Worm (Caenorhabditis elegans): ENCODE data around the gene C36A4.11.
A peak's percentile ranks its signal among the peaks of the same experiment; 100 is the strongest.

Gene C36A4.11

DNA sequence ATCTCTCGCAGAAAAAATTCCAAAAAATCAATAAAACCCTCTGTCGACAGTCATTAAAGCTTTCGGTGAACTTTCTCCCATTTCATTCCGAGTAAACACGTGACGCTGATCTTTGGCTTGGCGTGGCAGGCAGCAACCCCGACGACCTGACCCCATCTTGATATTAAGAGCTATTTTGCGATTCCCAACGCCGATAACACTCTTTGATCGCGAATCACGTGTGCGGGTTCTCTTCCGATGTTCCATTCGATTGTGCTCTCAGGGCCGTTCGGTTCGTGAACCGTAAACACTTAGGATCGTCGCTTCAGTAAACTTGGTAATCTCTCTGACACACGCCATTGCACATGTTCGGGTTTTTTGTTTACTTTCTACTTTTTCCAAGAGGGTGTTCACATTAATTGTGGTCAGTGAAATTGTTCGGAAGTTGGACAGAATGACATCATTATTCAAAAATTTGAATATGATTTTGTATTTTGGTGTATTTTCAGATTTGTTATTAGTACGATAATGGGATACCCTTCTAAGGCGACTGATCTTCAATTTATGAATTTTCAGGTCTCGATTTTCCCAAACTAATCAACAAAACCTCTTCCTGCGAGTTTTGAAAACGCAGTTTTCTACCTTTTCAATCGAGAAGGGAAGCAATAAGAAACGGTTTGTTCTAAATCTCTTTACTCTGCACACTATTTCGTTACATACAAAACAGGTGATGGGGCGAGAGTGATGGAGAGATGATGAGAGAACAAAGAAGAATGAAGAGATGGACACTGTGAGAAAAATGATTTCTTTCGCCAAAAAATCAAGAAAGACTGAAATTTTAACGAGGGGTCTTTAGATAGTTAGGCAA, 43.0 kb upstream of the C36A4.11 start (continued):
- peak; percentile 7 for TF ChIP-seq elt-2 (tag; optimal IDR thresholded peaks at IDR 0.05)

DNA sequence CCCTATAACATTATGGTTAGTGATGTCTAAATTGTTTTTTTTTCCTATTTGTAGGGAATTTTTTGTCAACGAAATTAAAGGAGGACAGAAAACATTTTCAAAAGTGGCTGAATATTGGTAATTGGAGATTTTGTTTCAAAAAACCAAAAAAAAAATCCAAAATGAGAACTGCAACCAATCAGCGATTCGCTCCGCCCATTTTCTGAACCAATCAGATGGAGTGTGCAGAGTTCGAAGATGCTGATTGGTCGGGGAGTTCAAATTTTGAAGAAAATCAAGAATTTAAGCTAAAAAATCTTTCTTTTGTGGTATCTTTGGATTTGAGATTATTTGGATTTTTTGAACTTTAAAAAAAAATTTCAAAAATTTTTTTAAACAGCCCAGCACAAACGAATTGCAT, 42.0 kb upstream of the C36A4.11 start:
- no peak for TF ChIP-seq nhr-90 (tag; optimal IDR thresholded peaks at IDR 0.05; ENCODE audit: poor library complexity)
- no peak for TF ChIP-seq tlp-1 (tag; optimal IDR thresholded peaks at IDR 0.05)
- no peak for TF ChIP-seq nhr-47 (tag; optimal IDR thresholded peaks at IDR 0.05)
- no peak for TF ChIP-seq ceh-90 (tag; optimal IDR thresholded peaks at IDR 0.05)
- TF ChIP-seq nhr-12 (tag; optimal IDR thresholded peaks at IDR 0.05): no peak
- TF ChIP-seq lin-13 (GFP tag; optimal IDR thresholded peaks at IDR 0.05): no peak
- TF ChIP-seq ceh-88 (GFP tag; IDR thresholded peaks at IDR 0.05): no peak
- TF ChIP-seq elt-2 (tag; optimal IDR thresholded peaks at IDR 0.05): no peak

DNA sequence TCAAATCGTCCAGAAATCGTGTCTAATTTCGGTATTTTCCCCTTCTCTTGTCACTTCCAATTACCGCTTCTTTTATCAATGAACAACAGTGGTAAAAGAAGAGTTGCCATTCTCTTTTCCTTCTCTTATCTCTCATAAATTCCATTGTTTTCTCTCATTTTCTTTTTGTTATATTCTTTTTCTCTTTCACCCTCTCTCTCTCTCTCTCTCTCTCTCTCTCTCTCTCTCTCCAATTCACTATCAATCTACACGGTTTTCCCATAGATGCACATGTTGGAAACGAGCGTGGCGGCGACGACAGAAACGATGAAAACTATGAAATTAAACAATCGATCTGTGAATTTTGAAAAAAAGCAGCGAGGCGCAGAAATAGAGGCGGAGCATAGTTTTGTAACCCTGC, 41.2 kb upstream of the C36A4.11 start:
- TF ChIP-seq hpl-2 (GFP tag; optimal IDR thresholded peaks at IDR 0.05): no peak
- no peak for TF ChIP-seq C34B4.2 (tag; optimal IDR thresholded peaks at IDR 0.05)
- TF ChIP-seq lin-35 (GFP tag; optimal IDR thresholded peaks at IDR 0.05): peak in 1 of 2 experiments; percentile 66
- peak; percentile 63 for TF ChIP-seq lin-14 (GFP tag; optimal IDR thresholded peaks at IDR 0.05)
- TF ChIP-seq lin-15B (tag; optimal IDR thresholded peaks at IDR 0.05): no peak
- peak; percentile 21 for TF ChIP-seq tbx-2 (tag; optimal IDR thresholded peaks at IDR 0.05)
- TF ChIP-seq nhr-47 (tag; optimal IDR thresholded peaks at IDR 0.05): peak; percentile 15
- peak; percentile 45 for TF ChIP-seq nhr-90 (tag; optimal IDR thresholded peaks at IDR 0.05; ENCODE audit: poor library complexity)
- no peak for TF ChIP-seq unc-98 (GFP tag; IDR thresholded peaks at IDR 0.05)
- no peak for TF ChIP-seq ceh-88 (GFP tag; IDR thresholded peaks at IDR 0.05)
- TF ChIP-seq pax-3 (tag; optimal IDR thresholded peaks at IDR 0.05): no peak
- TF ChIP-seq aha-1 (tag; optimal IDR thresholded peaks at IDR 0.05): no peak
- TF ChIP-seq grh-1 (GFP tag; IDR thresholded peaks at IDR 0.05): no peak
- TF ChIP-seq nhr-71 (tag; optimal IDR thresholded peaks at IDR 0.05): peak; percentile 55
- TF ChIP-seq blmp-1 (tag; optimal IDR thresholded peaks at IDR 0.05): peak; percentile 65
- peak; percentile 35 for TF ChIP-seq elt-2 (tag; optimal IDR thresholded peaks at IDR 0.05)
- peak; percentile 7 for TF ChIP-seq pag-3 (tag; optimal IDR thresholded peaks at IDR 0.05; ENCODE audit: borderline replicate concordance, insufficient read depth)
- TF ChIP-seq ceh-90 (tag; optimal IDR thresholded peaks at IDR 0.05): no peak
- TF ChIP-seq ceh-82 (tag; optimal IDR thresholded peaks at IDR 0.05): no peak
- peak; percentile 60 for TF ChIP-seq snu-23 (GFP tag; optimal IDR thresholded peaks at IDR 0.05)
- TF ChIP-seq isw-1 (GFP tag; IDR thresholded peaks at IDR 0.05): no peak
- peak; percentile 38 to 40 for TF ChIP-seq lsy-2 (tag; optimal IDR thresholded peaks at IDR 0.05)
- TF ChIP-seq zag-1 (tag; optimal IDR thresholded peaks at IDR 0.05): no peak
- no peak for TF ChIP-seq nhr-12 (tag; optimal IDR thresholded peaks at IDR 0.05)
- no peak for TF ChIP-seq skn-1 (tag; optimal IDR thresholded peaks at IDR 0.05)
- TF ChIP-seq fos-1 (tag; optimal IDR thresholded peaks at IDR 0.05): no peak
- TF ChIP-seq nhr-19 (GFP tag; conservative IDR thresholded peaks at IDR 0.05): peak; percentile 44
- peak in 4 of 6 experiments; percentile 29 to 75 (median 49) for TF ChIP-seq elt-3 (tag; optimal IDR thresholded peaks at IDR 0.05)
- TF ChIP-seq irx-1 (tag; optimal IDR thresholded peaks at IDR 0.05): no peak
- TF ChIP-seq zip-4 (GFP tag; optimal IDR thresholded peaks at IDR 0.05): no peak
- no peak for TF ChIP-seq aly-2 (tag; optimal IDR thresholded peaks at IDR 0.05)
- no peak for TF ChIP-seq ets-5 (GFP tag; IDR thresholded peaks at IDR 0.05)
- TF ChIP-seq pqm-1 (tag; optimal IDR thresholded peaks at IDR 0.05): no peak
- TF ChIP-seq sptf-1 (tag; optimal IDR thresholded peaks at IDR 0.05): no peak
- no peak for TF ChIP-seq snpc-4 (tag; optimal IDR thresholded peaks at IDR 0.05)
- TF ChIP-seq hlh-17 (GFP tag; optimal IDR thresholded peaks at IDR 0.05; ENCODE audit: borderline replicate concordance): no peak
- no peak for TF ChIP-seq lir-3 (tag; optimal IDR thresholded peaks at IDR 0.05; ENCODE audit: poor library complexity)
- no peak for TF ChIP-seq fkh-10 (GFP tag; optimal IDR thresholded peaks at IDR 0.05)
- TF ChIP-seq unc-130 (tag; optimal IDR thresholded peaks at IDR 0.05): no peak
- no peak for TF ChIP-seq ceh-8 (GFP tag; optimal IDR thresholded peaks at IDR 0.05)
- TF ChIP-seq C16A3.4 (tag; optimal IDR thresholded peaks at IDR 0.05): no peak
- TF ChIP-seq ama-1 (optimal IDR thresholded peaks at IDR 0.05): peak; percentile 12
- no peak for TF ChIP-seq lin-13 (GFP tag; optimal IDR thresholded peaks at IDR 0.05)
- TF ChIP-seq fkh-4 (tag; optimal IDR thresholded peaks at IDR 0.05; ENCODE audit: borderline replicate concordance): no peak
- TF ChIP-seq mep-1 (tag; optimal IDR thresholded peaks at IDR 0.05): peak; percentile 10

Data from whole organism, L1 larva.